Fruit fly (Drosophila melanogaster): ENCODE measurements around the gene ClC-c.

Gene ClC-c

dm6 chr3L:16090330-16090803 is at the start of gene ClC-c, which contains the start of gene CG5235:
Gene ClC-c (plus strand): TSS chr3L:16090454.
Gene CG5235 (minus strand): TSS chr3L:16090392.
- peak; percentile 71 for TF ChIP-seq tj (GFP tag; optimal IDR thresholded peaks at IDR 0.05)
- TF ChIP-seq ovo (GFP tag; optimal IDR thresholded peaks at IDR 0.05), result no peak
- TF ChIP-seq Mnt (GFP tag; optimal IDR thresholded peaks at IDR 0.05), result peak; percentile 38
- peak; percentile 43 for TF ChIP-seq CG7101 (tag; optimal IDR thresholded peaks at IDR 0.05)
- TF ChIP-seq Hr96 (GFP tag; optimal IDR thresholded peaks at IDR 0.05), result no peak
- TF ChIP-seq bab1 (GFP tag; optimal IDR thresholded peaks at IDR 0.05), result peak; percentile 51
- peak; percentile 31 for TF ChIP-seq CG14711 (tag; optimal IDR thresholded peaks at IDR 0.05)
- no peak for TF ChIP-seq pad (GFP tag; optimal IDR thresholded peaks at IDR 0.05)
- TF ChIP-seq cic (GFP tag; optimal IDR thresholded peaks at IDR 0.05), result peak; percentile 32
- TF ChIP-seq Clk (GFP tag; optimal IDR thresholded peaks at IDR 0.05), result no peak
- TF ChIP-seq CG33017 (tag; optimal IDR thresholded peaks at IDR 0.05), result no peak
- TF ChIP-seq Crg-1 (GFP tag; optimal IDR thresholded peaks at IDR 0.05), result no peak
- no peak for TF ChIP-seq toe (GFP tag; optimal IDR thresholded peaks at IDR 0.05)

- TF ChIP-seq tj (GFP tag; optimal IDR thresholded peaks at IDR 0.05) (peak; percentile 25), Hr96 (GFP tag; optimal IDR thresholded peaks at IDR 0.05) (peak; percentile 8), toe (GFP tag; optimal IDR thresholded peaks at IDR 0.05) (no peak)
These were observed 48.8 kb upstream of the ClC-c start for dm6 chr3L:16041260-16042079.

DNA sequence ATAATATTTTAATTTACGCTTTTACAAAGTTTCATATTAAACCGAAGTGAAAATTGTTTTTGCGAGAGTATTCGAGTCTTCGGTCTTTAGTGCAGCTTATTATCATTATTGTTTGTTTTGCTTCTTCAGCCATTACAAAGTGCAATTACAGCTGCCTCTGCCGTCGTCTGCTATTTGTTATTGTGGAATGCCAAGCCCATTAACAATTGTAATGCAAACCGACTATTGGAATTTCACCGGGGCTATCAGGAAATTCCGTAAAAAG is 48.2 kb upstream of the ClC-c start:
- TF ChIP-seq kay (GFP tag; ENCODE audit: borderline replicate concordance), result peak; percentile 84
- TF ChIP-seq cic (GFP tag; optimal IDR thresholded peaks at IDR 0.05), result no peak
- TF ChIP-seq ovo (GFP tag; optimal IDR thresholded peaks at IDR 0.05), result no peak
- no peak for TF ChIP-seq tj (GFP tag; optimal IDR thresholded peaks at IDR 0.05)
- TF ChIP-seq pad (GFP tag; optimal IDR thresholded peaks at IDR 0.05), result no peak

dm6 chr3L:16042640-16043039 is 47.6 kb upstream of the ClC-c start:
- TF ChIP-seq CG14711 (tag; optimal IDR thresholded peaks at IDR 0.05) (no peak), CG12768 (GFP tag; optimal IDR thresholded peaks at IDR 0.05) (no peak), Mnt (GFP tag; optimal IDR thresholded peaks at IDR 0.05) (no peak), ovo (GFP tag; optimal IDR thresholded peaks at IDR 0.05) (no peak), kay (GFP tag; ENCODE audit: borderline replicate concordance) (no peak), bab1 (GFP tag; optimal IDR thresholded peaks at IDR 0.05) (no peak), tj (GFP tag; optimal IDR thresholded peaks at IDR 0.05) (no peak), cnc (optimal IDR thresholded peaks at IDR 0.05) (no peak), pad (GFP tag; optimal IDR thresholded peaks at IDR 0.05) (no peak), CG1620 (GFP tag; optimal IDR thresholded peaks at IDR 0.05) (no peak), Crg-1 (GFP tag; optimal IDR thresholded peaks at IDR 0.05) (no peak), CG5204 (GFP tag; optimal IDR thresholded peaks at IDR 0.05) (no peak), toe (GFP tag; optimal IDR thresholded peaks at IDR 0.05) (no peak), CG11617 (GFP tag; optimal IDR thresholded peaks at IDR 0.05) (no peak), CG7101 (tag; optimal IDR thresholded peaks at IDR 0.05) (no peak), CG7045 (GFP tag; optimal IDR thresholded peaks at IDR 0.05) (no peak), Hr96 (GFP tag; optimal IDR thresholded peaks at IDR 0.05) (no peak), Clk (GFP tag; optimal IDR thresholded peaks at IDR 0.05) (no peak), cic (GFP tag; optimal IDR thresholded peaks at IDR 0.05) (no peak)

DNA sequence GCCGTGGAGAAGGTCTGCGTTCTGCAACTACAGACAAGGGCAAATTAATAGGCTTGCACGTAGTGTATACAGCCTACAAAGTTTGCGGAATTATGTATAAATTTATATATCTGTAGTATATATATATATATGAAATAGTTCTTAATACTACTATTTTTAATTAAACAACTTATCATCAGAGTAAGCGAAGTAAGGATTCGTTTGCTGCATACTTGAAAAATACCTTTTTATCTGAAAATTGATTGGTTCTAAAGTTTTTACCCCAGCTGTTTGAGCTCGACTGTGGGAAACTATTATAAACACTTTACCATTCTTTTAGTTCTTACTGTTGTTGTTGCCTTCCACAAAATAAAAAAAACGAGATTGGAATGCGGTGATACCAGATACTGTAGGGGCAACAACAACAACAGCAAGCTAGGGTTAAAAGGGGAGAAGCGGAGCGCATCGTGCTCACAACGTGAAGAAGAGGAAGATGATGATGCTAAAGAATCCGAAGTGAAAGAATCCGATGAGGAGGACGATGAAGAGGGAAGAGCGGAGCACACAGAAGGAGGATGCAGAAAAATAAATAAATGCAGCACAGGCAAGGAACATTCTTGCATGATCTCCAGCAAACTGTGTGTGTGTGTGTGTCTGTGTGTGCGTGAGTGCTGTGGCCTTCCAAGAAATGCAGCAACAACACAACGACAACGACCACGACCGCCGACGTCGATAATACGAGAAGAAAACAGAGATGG is 47.0 kb upstream of the ClC-c start:
- TF ChIP-seq CG7045 (GFP tag; optimal IDR thresholded peaks at IDR 0.05), result no peak
- TF ChIP-seq CG1620 (GFP tag; optimal IDR thresholded peaks at IDR 0.05), result no peak
- TF ChIP-seq Clk (GFP tag; optimal IDR thresholded peaks at IDR 0.05), result no peak
- no peak for TF ChIP-seq toe (GFP tag; optimal IDR thresholded peaks at IDR 0.05)
- peak; percentile 42 for TF ChIP-seq CG14711 (tag; optimal IDR thresholded peaks at IDR 0.05)
- TF ChIP-seq bab1 (GFP tag; optimal IDR thresholded peaks at IDR 0.05), result peak; percentile 11
- peak; percentile 16 for TF ChIP-seq CG7101 (tag; optimal IDR thresholded peaks at IDR 0.05)
- peak; percentile 17 for TF ChIP-seq tj (GFP tag; optimal IDR thresholded peaks at IDR 0.05)

DNA sequence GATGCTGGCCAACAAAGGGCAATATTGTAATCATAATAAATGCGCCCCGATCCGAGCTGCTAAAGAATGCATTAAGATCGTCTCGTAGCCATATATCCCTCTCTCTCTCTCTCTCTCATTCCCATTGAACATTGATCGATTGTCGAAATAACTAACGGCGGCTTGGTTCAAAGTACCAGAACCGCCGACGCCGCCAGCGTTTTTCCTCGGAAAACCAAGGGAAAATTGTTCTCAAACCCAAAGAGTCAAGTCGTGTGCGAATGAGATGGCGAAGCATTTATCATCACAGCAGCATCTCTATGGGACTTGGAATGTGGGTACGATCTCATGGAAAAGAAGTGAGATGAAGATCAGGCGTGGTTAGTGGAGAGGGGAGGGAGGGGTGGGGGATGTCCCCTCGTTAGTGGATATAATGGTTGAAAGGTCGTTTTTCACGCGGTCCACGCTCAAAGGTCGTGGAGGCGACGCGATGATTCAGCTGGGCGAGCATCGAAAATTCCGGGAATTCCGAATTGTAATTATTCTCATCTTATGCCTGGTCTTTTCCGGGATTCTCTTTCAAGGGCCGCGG is 46.4 kb upstream of the ClC-c start:
- TF ChIP-seq Hr96 (GFP tag; optimal IDR thresholded peaks at IDR 0.05) (no peak), pad (GFP tag; optimal IDR thresholded peaks at IDR 0.05) (no peak), Crg-1 (GFP tag; optimal IDR thresholded peaks at IDR 0.05) (no peak), CG7045 (GFP tag; optimal IDR thresholded peaks at IDR 0.05) (no peak), CG5204 (GFP tag; optimal IDR thresholded peaks at IDR 0.05) (no peak), CG11617 (GFP tag; optimal IDR thresholded peaks at IDR 0.05) (no peak), CG1620 (GFP tag; optimal IDR thresholded peaks at IDR 0.05) (no peak), CG33017 (tag; optimal IDR thresholded peaks at IDR 0.05) (no peak), tj (GFP tag; optimal IDR thresholded peaks at IDR 0.05) (no peak), toe (GFP tag; optimal IDR thresholded peaks at IDR 0.05) (no peak), Mnt (GFP tag; optimal IDR thresholded peaks at IDR 0.05) (no peak), CG7101 (tag; optimal IDR thresholded peaks at IDR 0.05) (no peak), cic (GFP tag; optimal IDR thresholded peaks at IDR 0.05) (no peak)
